Fruit fly (Drosophila melanogaster) whole organism, adult: Measurements from ENCODE around the gene LanB1.
A peak's percentile ranks its signal among the peaks of the same experiment; 100 is the strongest.

Experiments
- CG12768 ChIP-seq: fragments of 200-800 bp; sonication (Bioruptor generic); optimal IDR thresholded peaks from 2 replicates; lab custom pipeline; 2017; ENCODE audit warnings: missing biosample characterization, missing genetic modification characterization, mild to moderate bottlenecking, moderate library complexity, missing genetic modification reagents
- CG1620 ChIP-seq: fragments of 200-800 bp; sonication (Bioruptor generic); optimal IDR thresholded peaks from 2 replicates; lab custom pipeline; 2016; ENCODE audit warnings: missing biosample characterization, missing genetic modification characterization
- CG33017 ChIP-seq: fragments of 200-800 bp; sonication (Bioruptor generic); optimal IDR thresholded peaks from 2 replicates; lab custom pipeline; 2018; ENCODE audit warnings: missing biosample characterization, mild to moderate bottlenecking, missing genetic modification characterization, moderate library complexity
- CG7045 ChIP-seq: fragments of 200-800 bp; sonication (Bioruptor generic); optimal IDR thresholded peaks from 2 replicates; lab custom pipeline; 2017; ENCODE audit warnings: missing biosample characterization, mild to moderate bottlenecking, missing genetic modification characterization
- CG7101 ChIP-seq: fragments of 200-800 bp; sonication (Bioruptor generic); optimal IDR thresholded peaks from 2 replicates; lab custom pipeline; 2018; ENCODE audit warnings: missing biosample characterization, mild to moderate bottlenecking, missing genetic modification characterization, moderate library complexity
- Clk ChIP-seq: fragments of 200-800 bp; sonication (Bioruptor generic); optimal IDR thresholded peaks from 2 replicates; lab custom pipeline; 2017; ENCODE audit warnings: missing biosample characterization, missing genetic modification characterization
- Crg-1 ChIP-seq: fragments of 200-800 bp; sonication (Bioruptor generic); optimal IDR thresholded peaks from 2 replicates; lab custom pipeline; 2016; ENCODE audit warnings: missing biosample characterization, missing genetic modification characterization
- Hr96 ChIP-seq: fragments of 200-800 bp; sonication (Bioruptor generic); optimal IDR thresholded peaks from 2 replicates; lab custom pipeline; 2016; ENCODE audit warnings: missing biosample characterization, missing genetic modification characterization
- Mnt ChIP-seq: fragments of 200-800 bp; sonication (Bioruptor generic); optimal IDR thresholded peaks from 2 replicates; lab custom pipeline; 2016; ENCODE audit warnings: missing biosample characterization, mild to moderate bottlenecking, missing genetic modification characterization
- cic ChIP-seq: fragments of 200-800 bp; sonication (Bioruptor generic); optimal IDR thresholded peaks from 2 replicates; lab custom pipeline; 2017; ENCODE audit warnings: missing biosample characterization, mild to moderate bottlenecking, missing genetic modification characterization, moderate library complexity
- cnc ChIP-seq, 2 experiments: fragments of >200 bp; optimal IDR thresholded peaks; 2 replicates each; lab custom pipeline; 2017
- kay ChIP-seq: fragments of 200-800 bp; sonication (Bioruptor generic); peaks from one replicate; lab custom pipeline; 2016; ENCODE audit warnings: missing biosample characterization, missing genetic modification characterization, borderline replicate concordance
- ovo ChIP-seq: fragments of 200-800 bp; sonication (Bioruptor generic); optimal IDR thresholded peaks from 2 replicates; lab custom pipeline; 2016; ENCODE audit warnings: missing biosample characterization, missing genetic modification characterization
- pad ChIP-seq: fragments of 200-800 bp; sonication (Bioruptor generic); optimal IDR thresholded peaks from 3 replicates; lab custom pipeline; 2017; ENCODE audit warnings: missing biosample characterization, missing genetic modification characterization, mild to moderate bottlenecking, moderate library complexity, missing genetic modification reagents

DNA sequence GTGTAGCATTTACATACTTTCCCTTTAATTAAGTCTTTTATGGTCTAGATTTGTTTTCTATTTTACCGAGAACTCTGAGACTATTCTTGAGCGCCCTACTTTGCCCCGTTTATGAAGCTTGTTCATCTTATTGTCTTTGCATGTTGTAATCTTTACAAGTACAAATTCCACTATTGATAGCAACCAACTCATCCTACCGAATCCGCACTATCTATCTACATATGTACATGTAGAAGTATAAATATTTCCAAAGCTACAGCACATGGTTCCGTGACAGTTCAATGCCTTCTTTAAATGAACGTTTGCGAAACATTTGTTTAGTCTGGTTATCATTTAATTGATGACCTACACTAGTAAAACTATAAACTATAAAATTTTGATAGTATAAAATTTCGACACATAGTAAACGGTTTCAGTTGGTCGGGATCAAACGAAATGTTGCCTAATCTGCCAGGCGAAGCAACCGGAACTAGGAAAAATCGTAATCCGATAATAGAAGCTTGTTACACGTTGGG lies 22.2 kb upstream of the LanB1 start:
- TF ChIP-seq ovo (GFP tag; lab: Kevin White, UChicago) (no peak), CG12768 (GFP tag; lab: Kevin White, UChicago) (no peak), CG33017 (no peak), Hr96 (GFP tag; lab: Kevin White, UChicago) (no peak), CG7101 (tag; lab: Kevin White, UChicago) (no peak), pad (GFP tag; lab: Kevin White, UChicago) (no peak), Crg-1 (GFP tag; lab: Kevin White, UChicago) (no peak), cnc (optimal IDR thresholded peaks at IDR 0.05; lab: Kevin White, UChicago) (no peak), cic (no peak), kay (peak; percentile 24), CG7045 (GFP tag; lab: Kevin White, UChicago) (no peak), Mnt (peak; percentile 5), Clk (GFP tag; lab: Kevin White, UChicago) (no peak), CG1620 (GFP tag; lab: Kevin White, UChicago) (no peak)
